Worm (Caenorhabditis elegans) whole organism, L1 larva: Measurements from ENCODE around the gene W02C12.2.

Experiments
- aly-2 ChIP-seq: fragments of 150-350 bp; optimal IDR thresholded peaks from 2 replicates; lab custom pipeline; 2014; ENCODE audit warnings: missing biosample characterization, missing genetic modification characterization
- lin-15B ChIP-seq: fragments of 150-350 bp; sonication (generic microtip); optimal IDR thresholded peaks from 3 replicates; lab custom pipeline; 2014; ENCODE audit warnings: missing biosample characterization, missing genetic modification characterization
- lir-3 ChIP-seq: sonication (generic microtip); optimal IDR thresholded peaks from 2 replicates; lab custom pipeline; 2016; ENCODE audit warnings: mild to moderate bottlenecking, missing genetic modification characterization, moderate library complexity, missing compliant biosample characterization; ENCODE audit not compliant: poor library complexity
- mef-2 ChIP-seq: fragments of 150-350 bp; optimal IDR thresholded peaks from 2 replicates; lab custom pipeline; 2014; ENCODE audit warnings: missing biosample characterization, missing genetic modification characterization
- nhr-76 ChIP-seq: sonication (generic microtip); optimal IDR thresholded peaks from 2 replicates; lab custom pipeline; 2017; ENCODE audit warnings: missing biosample characterization, missing genetic modification characterization
- nhr-77 ChIP-seq: fragments of 150-350 bp; optimal IDR thresholded peaks from 2 replicates; lab custom pipeline; 2014; ENCODE audit warnings: missing biosample characterization, missing genetic modification characterization
- tlp-1 ChIP-seq: fragments of 150-350 bp; optimal IDR thresholded peaks from 2 replicates; lab custom pipeline; 2014; ENCODE audit warnings: missing biosample characterization, missing genetic modification characterization

ce11 chrIV:4055297-4055696 is 47.5 kb upstream of the W02C12.2 start:
- TF ChIP-seq lin-15B (tag; lab: Kevin White, UChicago) (no peak), aly-2 (tag; lab: Kevin White, UChicago) (no peak), tlp-1 (tag; lab: Kevin White, UChicago) (no peak), nhr-76 (tag; lab: Kevin White, UChicago) (no peak), nhr-77 (tag; lab: Kevin White, UChicago) (no peak), lir-3 (tag; lab: Kevin White, UChicago) (no peak), mef-2 (no peak)
